Worm (Caenorhabditis elegans) whole organism, L2 larva: ENCODE measurements around the gene spp-24.

Experiments used
- C34F6.9 ChIP-seq: fragments of 150-350 bp; optimal IDR thresholded peaks from 2 replicates; lab custom pipeline; 2014; ENCODE audit warnings: missing biosample characterization, missing genetic modification characterization
- F13H6.1 ChIP-seq: sonication (generic microtip); optimal IDR thresholded peaks from 2 replicates; lab custom pipeline; 2016; ENCODE audit warnings: missing genetic modification characterization, missing compliant biosample characterization
- Y55F3AM.14 ChIP-seq: fragments of 200-800 bp; sonication (Bioruptor generic); optimal IDR thresholded peaks from 2 replicates; lab custom pipeline; 2018; ENCODE audit warnings: mild to moderate bottlenecking, missing genetic modification characterization, missing compliant biosample characterization
- ZK546.5 ChIP-seq: sonication (generic microtip); optimal IDR thresholded peaks from 2 replicates; lab custom pipeline; 2017; ENCODE audit warnings: missing biosample characterization, missing genetic modification characterization
- ama-1 ChIP-seq: fragments of 150-350 bp; optimal IDR thresholded peaks from 2 replicates; lab custom pipeline; 2018; ENCODE audit warnings: inconsistent platforms
- crh-2 ChIP-seq: sonication (generic microtip); optimal IDR thresholded peaks from 2 replicates; lab custom pipeline; 2017; ENCODE audit warnings: missing biosample characterization, missing genetic modification characterization
- dmd-4 ChIP-seq: sonication (generic microtip); optimal IDR thresholded peaks from 2 replicates; lab custom pipeline; 2017; ENCODE audit warnings: missing biosample characterization, missing genetic modification characterization
- elt-1 ChIP-seq: fragments of 150-350 bp; optimal IDR thresholded peaks from 2 replicates; lab custom pipeline; 2014; ENCODE audit warnings: missing biosample characterization, missing genetic modification characterization
- fos-1 ChIP-seq: fragments of 150-350 bp; optimal IDR thresholded peaks from 2 replicates; lab custom pipeline; 2014; ENCODE audit warnings: missing biosample characterization, missing genetic modification characterization
- lsy-2 ChIP-seq, 2 experiments: fragments of 150-350 bp in 1 of 2; sonication (generic microtip) in 1 of 2; optimal IDR thresholded peaks; 2 replicates each; lab custom pipeline; 2014 to 2017; ENCODE audit warnings: missing biosample characterization in 2 of 2, missing genetic modification characterization in 2 of 2
- mab-5 ChIP-seq: fragments of 150-350 bp; optimal IDR thresholded peaks from 2 replicates; lab custom pipeline; 2014; ENCODE audit warnings: missing biosample characterization, missing genetic modification characterization
- mbf-1 ChIP-seq: sonication (generic microtip); optimal IDR thresholded peaks from 2 replicates; lab custom pipeline; 2017; ENCODE audit warnings: missing biosample characterization, missing genetic modification characterization
- nhr-11 ChIP-seq: fragments of 150-350 bp; optimal IDR thresholded peaks from 2 replicates; lab custom pipeline; 2014; ENCODE audit warnings: missing biosample characterization, missing genetic modification characterization
- nhr-129 ChIP-seq: fragments of 150-350 bp; optimal IDR thresholded peaks from 2 replicates; lab custom pipeline; 2014; ENCODE audit warnings: missing biosample characterization, missing genetic modification characterization
- nhr-237 ChIP-seq: fragments of 150-350 bp; optimal IDR thresholded peaks from 2 replicates; lab custom pipeline; 2014; ENCODE audit warnings: missing biosample characterization, missing genetic modification characterization
- nhr-25 ChIP-seq: fragments of 150-350 bp; sonication (generic microtip); optimal IDR thresholded peaks from 3 replicates; lab custom pipeline; 2014; ENCODE audit warnings: missing biosample characterization, missing genetic modification characterization
- nhr-6 ChIP-seq: fragments of 150-350 bp; optimal IDR thresholded peaks from 2 replicates; lab custom pipeline; 2014; ENCODE audit warnings: missing biosample characterization, missing genetic modification characterization
- nhr-77 ChIP-seq: fragments of 150-350 bp; optimal IDR thresholded peaks from 2 replicates; lab custom pipeline; 2014; ENCODE audit warnings: missing biosample characterization, missing genetic modification characterization
- sem-4 ChIP-seq: fragments of 150-350 bp; optimal IDR thresholded peaks from 2 replicates; lab custom pipeline; 2014; ENCODE audit warnings: missing biosample characterization, missing genetic modification reagents, missing genetic modification characterization
- unc-55 ChIP-seq: fragments of 150-350 bp; sonication (generic microtip); optimal IDR thresholded peaks from 3 replicates; lab custom pipeline; 2014; ENCODE audit warnings: missing biosample characterization, missing genetic modification reagents, missing genetic modification characterization
- unc-62 ChIP-seq: fragments of 150-350 bp; optimal IDR thresholded peaks from 2 replicates; lab custom pipeline; 2014; ENCODE audit warnings: missing biosample characterization, missing genetic modification reagents, missing genetic modification characterization
- ztf-1 ChIP-seq: fragments of 200-800 bp; sonication (Bioruptor generic); conservative IDR thresholded peaks from 2 replicates; pipeline ENCODE4 v1.3.6; 2022; ENCODE audit warnings: missing genetic modification characterization, missing compliant biosample characterization

The spp-24 gene

DNA sequence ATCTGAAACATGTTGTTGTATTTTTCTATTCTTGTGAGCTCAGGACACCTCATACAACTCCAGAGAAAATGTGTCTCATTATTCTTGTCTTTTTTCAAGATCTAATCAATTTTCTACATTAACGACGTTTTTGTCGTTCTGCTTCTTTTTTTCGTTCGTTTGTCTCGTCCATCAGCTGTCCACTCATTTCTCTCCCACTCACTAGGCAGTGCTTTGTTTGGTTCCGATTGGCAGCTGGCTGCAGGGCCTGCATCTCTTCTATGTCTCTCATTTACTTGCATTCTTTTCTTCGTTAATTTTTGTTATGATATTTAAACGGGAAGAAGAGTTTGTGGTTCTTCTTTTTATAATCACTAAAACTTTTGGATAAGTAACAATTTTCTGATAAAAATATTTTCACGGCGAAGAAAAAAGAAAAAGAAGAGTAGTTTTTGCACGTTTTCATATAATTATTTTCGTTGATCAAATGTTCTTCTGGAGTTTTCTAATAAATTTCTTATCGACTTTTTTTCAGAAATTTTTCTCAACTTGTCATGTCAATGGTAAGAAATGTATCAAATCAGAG is 37.9 kb downstream of the spp-24 start, which contains the start of gene 2L52.1:
2L52.1 (plus strand) TSS at position 515 of the 565 bp plus-strand sequence.
- no peak for TF ChIP-seq F13H6.1
- TF ChIP-seq unc-55 (GFP tag; lab: Kevin White, UChicago), result peak; percentile 43
- no peak for TF ChIP-seq ztf-1 (GFP tag; lab: Robert Waterston, UW)
- no peak for TF ChIP-seq ZK546.5 (tag; lab: Kevin White, UChicago)
- no peak for TF ChIP-seq lsy-2 (tag; optimal IDR thresholded peaks at IDR 0.05; lab: Kevin White, UChicago)
- TF ChIP-seq nhr-6 (tag; lab: Kevin White, UChicago), result peak; percentile 95
- TF ChIP-seq C34F6.9 (tag; lab: Kevin White, UChicago), result no peak
- no peak for TF ChIP-seq elt-1 (tag; lab: Kevin White, UChicago)
- no peak for TF ChIP-seq unc-62 (GFP tag; lab: Kevin White, UChicago)
- TF ChIP-seq Y55F3AM.14 (GFP tag; lab: Kevin White, UChicago), result no peak
- no peak for TF ChIP-seq ama-1 (lab: Kevin White, UChicago)

ce11 chrII:586-985 is 38.8 kb downstream of the spp-24 start:
- TF ChIP-seq nhr-11 (no peak), nhr-129 (tag; lab: Kevin White, UChicago) (no peak), crh-2 (tag; lab: Kevin White, UChicago) (no peak), nhr-6 (tag; lab: Kevin White, UChicago) (peak; percentile 89), dmd-4 (tag; lab: Kevin White, UChicago) (no peak), nhr-77 (tag; lab: Kevin White, UChicago) (no peak), nhr-237 (tag; lab: Kevin White, UChicago) (no peak), nhr-25 (tag; lab: Kevin White, UChicago) (peak; percentile 13), mab-5 (tag; lab: Kevin White, UChicago) (no peak), mbf-1 (no peak), sem-4 (tag; lab: Kevin White, UChicago) (no peak), fos-1 (tag; lab: Kevin White, UChicago) (no peak)
